Fruit fly (Drosophila melanogaster) whole organism, prepupa: ENCODE results near the gene CG44005.

Experiments
- CG11762 ChIP-seq: fragments of 200-800 bp; sonication (Bioruptor generic); optimal IDR thresholded peaks from 3 replicates; lab custom pipeline; 2016; ENCODE audit warnings: missing biosample characterization, missing genetic modification characterization; ENCODE audit not compliant: insufficient read depth
- CG1621 ChIP-seq: fragments of 200-800 bp; sonication (Bioruptor generic); optimal IDR thresholded peaks from 3 replicates; lab custom pipeline; 2018; ENCODE audit warnings: missing biosample characterization, mild to moderate bottlenecking, missing genetic modification characterization
- CG3919 ChIP-seq: fragments of 200-800 bp; sonication (Bioruptor generic); optimal IDR thresholded peaks from 3 replicates; lab custom pipeline; 2016; ENCODE audit warnings: missing biosample characterization, missing genetic modification characterization
- Eip75B ChIP-seq: fragments of 200-800 bp; sonication (Bioruptor generic); optimal IDR thresholded peaks from 3 replicates; lab custom pipeline; 2016; ENCODE audit warnings: missing biosample characterization, missing genetic modification characterization
- Eip93F ChIP-seq: fragments of 200-800 bp; sonication (Bioruptor generic); optimal IDR thresholded peaks from 2 replicates; lab custom pipeline; 2016; ENCODE audit warnings: missing biosample characterization, mild to moderate bottlenecking, missing genetic modification characterization
- Sox14 ChIP-seq: fragments of 200-800 bp; sonication (Bioruptor generic); optimal IDR thresholded peaks from 3 replicates; lab custom pipeline; 2016; ENCODE audit warnings: missing biosample characterization, missing genetic modification characterization
- fd85E ChIP-seq: fragments of 200-800 bp; sonication (Bioruptor generic); optimal IDR thresholded peaks from 3 replicates; lab custom pipeline; 2016; ENCODE audit warnings: missing biosample characterization, missing genetic modification characterization
- net ChIP-seq: fragments of 200-800 bp; sonication (Bioruptor generic); optimal IDR thresholded peaks from 3 replicates; lab custom pipeline; 2016; ENCODE audit warnings: missing biosample characterization, missing genetic modification characterization
- vri ChIP-seq: fragments of 200-800 bp; sonication (Bioruptor generic); optimal IDR thresholded peaks from 3 replicates; lab custom pipeline; 2016; ENCODE audit warnings: missing biosample characterization, mild to moderate bottlenecking, missing genetic modification characterization

DNA sequence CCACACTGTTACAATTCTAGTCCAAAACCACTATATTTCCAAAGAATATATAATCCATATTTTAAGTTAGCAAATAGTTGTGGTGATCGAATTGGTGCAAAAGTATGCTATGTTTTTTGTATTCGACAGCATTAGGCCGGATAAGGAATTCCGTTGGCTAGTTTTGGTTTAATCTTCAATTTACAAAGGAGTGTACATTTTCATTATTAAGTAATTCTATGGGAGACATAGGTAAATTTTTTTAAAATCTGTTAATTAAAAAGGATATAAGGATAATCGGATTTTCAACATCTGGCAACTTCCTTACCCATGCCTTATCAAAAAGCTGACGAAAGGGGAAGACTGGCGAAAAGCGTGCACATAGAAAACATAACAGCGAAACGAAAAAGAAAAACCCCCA, 6.7 kb upstream of the CG44005 start:
- no peak for TF ChIP-seq Eip93F
- TF ChIP-seq Eip75B (GFP tag; lab: Kevin White, UChicago): peak; percentile 21
- no peak for TF ChIP-seq vri (GFP tag; lab: Kevin White, UChicago)
- TF ChIP-seq fd85E: no peak
- peak; percentile 43 for TF ChIP-seq CG3919 (GFP tag; lab: Kevin White, UChicago)
- TF ChIP-seq CG1621 (tag; lab: Kevin White, UChicago): peak; percentile 30
- peak; percentile 74 for TF ChIP-seq Sox14 (GFP tag; lab: Kevin White, UChicago)
- TF ChIP-seq CG11762 (GFP tag; lab: Kevin White, UChicago): peak; percentile 26
- TF ChIP-seq net (GFP tag; lab: Kevin White, UChicago): peak; percentile 23
